Fruit fly (Drosophila melanogaster): Measurements from ENCODE around the gene Nop56.
A peak's percentile ranks its signal among the peaks of the same experiment; 100 is the strongest.

Gene Nop56

DNA sequence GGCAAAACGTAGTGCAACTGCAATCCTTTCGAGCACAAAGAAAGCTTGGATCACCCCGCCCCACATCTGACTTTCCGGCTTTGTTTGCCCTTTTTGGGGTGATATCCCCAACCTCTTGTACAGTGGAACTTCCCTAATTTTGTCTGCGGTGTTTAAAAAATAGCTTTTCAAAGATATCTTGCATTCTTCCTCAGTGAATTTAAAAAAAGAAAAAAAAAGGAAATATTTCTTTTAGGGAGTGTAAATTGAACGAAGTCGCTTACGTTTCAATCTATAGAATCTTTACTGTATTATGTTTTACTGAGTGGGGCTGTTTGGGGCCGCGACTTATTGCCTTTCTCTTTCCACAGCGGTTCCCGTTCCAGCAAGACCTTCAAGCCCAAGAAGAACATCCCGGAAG lies 750 bp upstream of the Nop56 start (continued):
- TF ChIP-seq CG2889 (GFP tag; IDR thresholded peaks at IDR 0.05) (peak; percentile 45), zfh2 (GFP tag; optimal IDR thresholded peaks at IDR 0.05) (peak; percentile 32), Deaf1 (tag; optimal IDR thresholded peaks at IDR 0.05) (no peak), Trl (optimal IDR thresholded peaks at IDR 0.05) (no peak), Trl (GFP tag; optimal IDR thresholded peaks at IDR 0.05) (peak; percentile 29), CG7372 (GFP tag; IDR thresholded peaks at IDR 0.05) (peak; percentile 72), cato (GFP tag; optimal IDR thresholded peaks at IDR 0.05; ENCODE audit: borderline replicate concordance) (no peak), CG9797 (GFP tag; optimal IDR thresholded peaks at IDR 0.05) (no peak), Tbp (GFP tag; optimal IDR thresholded peaks at IDR 0.05) (no peak), CG1233 (GFP tag; optimal IDR thresholded peaks at IDR 0.05) (peak; percentile 12), stc (GFP tag; IDR thresholded peaks at IDR 0.05) (peak; percentile 80), CG10979 (tag; optimal IDR thresholded peaks at IDR 0.05) (peak; percentile 28), CG10209 (GFP tag; optimal IDR thresholded peaks at IDR 0.05) (peak; percentile 33), CG12659 (GFP tag; optimal IDR thresholded peaks at IDR 0.05) (peak; percentile 44), seq (GFP tag; IDR thresholded peaks at IDR 0.05) (no peak), CG2202 (tag; optimal IDR thresholded peaks at IDR 0.05) (no peak), pum (GFP tag; optimal IDR thresholded peaks at IDR 0.05) (peak; percentile 26), Sin3A (optimal IDR thresholded peaks at IDR 0.05) (no peak), Ets65A (GFP tag) (no peak), hbn (GFP tag; IDR thresholded peaks at IDR 0.05; ENCODE audit: partially characterized antibody) (no peak), CkIIα-i1 (GFP tag; IDR thresholded peaks at IDR 0.05) (no peak), pros (GFP tag; optimal IDR thresholded peaks at IDR 0.05) (no peak), prd (optimal IDR thresholded peaks at IDR 0.05) (no peak), prd (GFP tag; IDR thresholded peaks at IDR 0.05) (peak; percentile 82), kay (GFP tag; optimal IDR thresholded peaks at IDR 0.05) (peak; percentile 26), CG7963 (GFP tag; IDR thresholded peaks at IDR 0.05; ENCODE audit: partially characterized antibody) (no peak), ttk (GFP tag; IDR thresholded peaks at IDR 0.05) (peak; percentile 71), wor (GFP tag; IDR thresholded peaks at IDR 0.05) (no peak), odd (GFP tag; optimal IDR thresholded peaks at IDR 0.05) (no peak), grau (tag; optimal IDR thresholded peaks at IDR 0.05) (peak; percentile 89), CG11456 (GFP tag; IDR thresholded peaks at IDR 0.05) (peak; percentile 87), bcd (GFP tag; optimal IDR thresholded peaks at IDR 0.05) (peak; percentile 31), Bgb (GFP tag; IDR thresholded peaks at IDR 0.05; ENCODE audit: partially characterized antibody) (no peak), CG3847 (GFP tag; IDR thresholded peaks at IDR 0.05) (peak; percentile 66), CG2129 (GFP tag; IDR thresholded peaks at IDR 0.05; ENCODE audit: partially characterized antibody) (no peak), ap (GFP tag; IDR thresholded peaks at IDR 0.05) (no peak), Chrac-16 (GFP tag; optimal IDR thresholded peaks at IDR 0.05) (peak; percentile 37), Dp (GFP tag; optimal IDR thresholded peaks at IDR 0.05) (no peak), Neu2 (GFP tag; optimal IDR thresholded peaks at IDR 0.05; ENCODE audit: borderline replicate concordance) (no peak), az2 (GFP tag; optimal IDR thresholded peaks at IDR 0.05) (peak; percentile 56), sd (tag; optimal IDR thresholded peaks at IDR 0.05) (no peak), jigr1 (GFP tag; IDR thresholded peaks at IDR 0.05) (no peak), D19A (tag; optimal IDR thresholded peaks at IDR 0.05) (no peak), CG12744 (GFP tag; optimal IDR thresholded peaks at IDR 0.05) (peak; percentile 10), CG10431 (GFP tag; optimal IDR thresholded peaks at IDR 0.05) (no peak), CG15601 (tag; optimal IDR thresholded peaks at IDR 0.05) (no peak), dmrt11E (tag; optimal IDR thresholded peaks at IDR 0.05) (peak; percentile 41), chif (GFP tag; optimal IDR thresholded peaks at IDR 0.05) (peak; percentile 24 to 51), CG6791 (GFP tag; IDR thresholded peaks at IDR 0.05; ENCODE audit: partially characterized antibody) (no peak), sr (GFP tag; IDR thresholded peaks at IDR 0.05) (no peak), CG10267 (tag; optimal IDR thresholded peaks at IDR 0.05) (no peak), CG18262 (tag; optimal IDR thresholded peaks at IDR 0.05) (peak; percentile 59), Gug (GFP tag; IDR thresholded peaks at IDR 0.05) (peak; percentile 75)

Data from whole organism, embryonic.